Worm (Caenorhabditis elegans): ENCODE measurements around the gene B0361.4.
A peak's percentile ranks its signal among the peaks of the same experiment; 100 is the strongest.

Gene B0361.4

DNA sequence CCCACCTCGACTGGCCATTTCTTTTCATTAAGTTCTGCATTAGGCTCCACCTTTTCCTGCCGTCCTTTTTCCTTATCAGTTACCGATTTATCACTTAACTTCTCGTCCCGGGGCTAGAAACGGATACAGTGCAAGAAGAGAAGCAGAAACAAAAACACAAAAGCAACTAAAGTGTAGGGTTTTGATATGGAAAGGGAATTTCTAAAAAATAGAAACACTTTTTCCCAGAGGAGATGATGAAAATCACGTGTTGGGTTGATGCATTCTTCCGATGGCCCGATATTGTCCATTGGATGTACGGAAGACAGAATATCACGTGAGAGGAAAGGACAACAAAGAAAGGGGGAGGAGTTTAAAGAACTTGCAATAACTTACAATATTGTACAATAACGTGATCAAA, 14.0 kb downstream of the B0361.4 start (continued):
- peak; percentile 86 for TF ChIP-seq hlh-30 (tag; optimal IDR thresholded peaks at IDR 0.05; ENCODE audit: insufficient read depth)
- TF ChIP-seq zip-11 (GFP tag; IDR thresholded peaks at IDR 0.05) = no peak
- TF ChIP-seq nhr-28 (tag; optimal IDR thresholded peaks at IDR 0.05) = peak; percentile 66
- no peak for TF ChIP-seq madf-5 (GFP tag; IDR thresholded peaks at IDR 0.05)
- TF ChIP-seq Y105C5A.15 (GFP tag; IDR thresholded peaks at IDR 0.05) = no peak
- no peak for TF ChIP-seq set-16 (GFP tag; IDR thresholded peaks at IDR 0.05)
- no peak for TF ChIP-seq F44E2.7 (GFP tag; IDR thresholded peaks at IDR 0.05)
- peak; percentile 23 for TF ChIP-seq nhr-11 (tag; optimal IDR thresholded peaks at IDR 0.05)
- no peak for TF ChIP-seq D1046.2 (GFP tag; IDR thresholded peaks at IDR 0.05)
- no peak for TF ChIP-seq Y48G9A.11 (GFP tag; IDR thresholded peaks at IDR 0.05)
- TF ChIP-seq aha-1 (tag) = peak; percentile 77
- TF ChIP-seq ces-1 (GFP tag; optimal IDR thresholded peaks at IDR 0.05) = no peak
- TF ChIP-seq lim-7 (GFP tag; IDR thresholded peaks at IDR 0.05) = 0 out of 2 replicates have a peak, but pooled peaks have one; percentile 16
- no peak for TF ChIP-seq jun-1 (tag; optimal IDR thresholded peaks at IDR 0.05)
- TF ChIP-seq mdl-1 (tag; optimal IDR thresholded peaks at IDR 0.05) = peak in 1 of 2 experiments; percentile 35
- peak; percentile 7 for TF ChIP-seq nhr-77 (tag; optimal IDR thresholded peaks at IDR 0.05)
- no peak for TF ChIP-seq tag-97 (GFP tag; IDR thresholded peaks at IDR 0.05)
- TF ChIP-seq mep-1 (tag; optimal IDR thresholded peaks at IDR 0.05) = peak; percentile 9
- peak; percentile 70 for TF ChIP-seq pqm-1 (tag; optimal IDR thresholded peaks at IDR 0.05)
- TF ChIP-seq dmd-8 (GFP tag; IDR thresholded peaks at IDR 0.05) = no peak
- no peak for TF ChIP-seq T26A8.4 (GFP tag; IDR thresholded peaks at IDR 0.05)
- TF ChIP-seq daf-8 (GFP tag; IDR thresholded peaks at IDR 0.05) = no peak
- no peak for TF ChIP-seq sdz-12 (GFP tag; optimal IDR thresholded peaks at IDR 0.05)
- no peak for TF ChIP-seq attf-4 (tag; optimal IDR thresholded peaks at IDR 0.05)
- TF ChIP-seq ceh-32 (tag; optimal IDR thresholded peaks at IDR 0.05; ENCODE audit: poor library complexity) = no peak
- TF ChIP-seq pha-4 (GFP tag; IDR thresholded peaks at IDR 0.05) = no peak
- no peak for TF ChIP-seq pha-4 (tag; optimal IDR thresholded peaks at IDR 0.05)
- no peak for TF ChIP-seq ztf-11 (tag; optimal IDR thresholded peaks at IDR 0.05)
- TF ChIP-seq nhr-76 (tag; optimal IDR thresholded peaks at IDR 0.05) = peak; percentile 40
- peak in 1 of 2 experiments; percentile 37 for TF ChIP-seq lsy-2 (tag; optimal IDR thresholded peaks at IDR 0.05)
- TF ChIP-seq tra-1 (GFP tag; IDR thresholded peaks at IDR 0.05) = 0 out of 2 replicates have a peak, but pooled peaks have one; percentile 42
- TF ChIP-seq Y75B8A.6 (GFP tag; IDR thresholded peaks at IDR 0.05) = no peak

DNA sequence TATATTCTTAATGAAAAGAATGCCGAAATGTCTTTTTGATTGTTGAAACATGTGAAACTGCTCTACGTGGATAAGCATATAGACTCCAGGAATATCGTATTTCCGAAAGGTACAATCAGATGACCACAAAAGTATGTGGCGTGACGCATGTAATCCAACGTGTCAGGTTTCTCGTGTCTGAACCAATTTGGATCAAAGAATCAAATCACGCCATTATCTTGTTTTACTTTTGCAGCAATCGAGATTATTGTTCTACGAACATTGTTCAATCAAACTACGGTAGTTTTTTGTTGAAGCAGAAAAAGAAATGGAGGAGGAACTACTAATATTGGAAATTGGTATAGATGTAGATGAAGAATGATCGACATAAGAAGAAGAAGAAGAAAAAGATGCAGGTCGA, 14.9 kb downstream of the B0361.4 start:
- TF ChIP-seq ceh-82 (tag; optimal IDR thresholded peaks at IDR 0.05) (no peak), daf-8 (GFP tag; IDR thresholded peaks at IDR 0.05) (no peak), spr-3 (GFP tag; optimal IDR thresholded peaks at IDR 0.05) (no peak), fkh-10 (GFP tag; optimal IDR thresholded peaks at IDR 0.05) (no peak), dmd-9 (GFP tag; IDR thresholded peaks at IDR 0.05) (no peak), snpc-1.2 (GFP tag; IDR thresholded peaks at IDR 0.05) (no peak), ceh-20 (GFP tag; IDR thresholded peaks at IDR 0.05) (no peak), nhr-25 (tag; optimal IDR thresholded peaks at IDR 0.05; ENCODE audit: borderline replicate concordance, insufficient read depth) (no peak), pqm-1 (tag; optimal IDR thresholded peaks at IDR 0.05) (no peak), mes-2 (tag; optimal IDR thresholded peaks at IDR 0.05; ENCODE audit: poor library complexity, severe bottlenecking) (no peak), Y48G9A.11 (GFP tag; IDR thresholded peaks at IDR 0.05) (no peak), lir-3 (tag; optimal IDR thresholded peaks at IDR 0.05) (no peak), vab-7 (GFP tag; IDR thresholded peaks at IDR 0.05) (no peak), dmd-6 (GFP tag; IDR thresholded peaks at IDR 0.05) (0 out of 2 replicates have a peak, but pooled peaks have one; percentile 35), T26A8.4 (GFP tag; IDR thresholded peaks at IDR 0.05) (no peak), lin-15B (tag; optimal IDR thresholded peaks at IDR 0.05) (no peak), hlh-11 (tag; optimal IDR thresholded peaks at IDR 0.05) (peak; percentile 28), duxl-1 (tag; optimal IDR thresholded peaks at IDR 0.05; ENCODE audit: poor library complexity) (no peak), T20F7.1 (GFP tag; optimal IDR thresholded peaks at IDR 0.05) (no peak), lim-7 (GFP tag; IDR thresholded peaks at IDR 0.05) (no peak), hlh-30 (tag; optimal IDR thresholded peaks at IDR 0.05; ENCODE audit: insufficient read depth) (peak; percentile 64), D1046.2 (GFP tag; IDR thresholded peaks at IDR 0.05) (no peak), nhr-28 (tag; optimal IDR thresholded peaks at IDR 0.05) (peak; percentile 44), unc-39 (tag; optimal IDR thresholded peaks at IDR 0.05) (no peak), php-3 (GFP tag; IDR thresholded peaks at IDR 0.05) (no peak), arid-1 (GFP tag; conservative IDR thresholded peaks at IDR 0.05) (no peak), tag-97 (GFP tag; IDR thresholded peaks at IDR 0.05) (no peak), nhr-102 (tag; optimal IDR thresholded peaks at IDR 0.05) (no peak), dmd-8 (GFP tag; IDR thresholded peaks at IDR 0.05) (no peak)
